Worm (Caenorhabditis elegans): ENCODE results near the gene C33A12.4.

ce11 chrIV:9464345-9464783 lies 46.0 kb downstream of the C33A12.4 start:
- no peak for TF ChIP-seq aly-2 (tag; optimal IDR thresholded peaks at IDR 0.05)
- no peak for TF ChIP-seq ces-1 (GFP tag; optimal IDR thresholded peaks at IDR 0.05)
- no peak for TF ChIP-seq fkh-10 (GFP tag; optimal IDR thresholded peaks at IDR 0.05)
- no peak for TF ChIP-seq irx-1 (tag; optimal IDR thresholded peaks at IDR 0.05)
- TF ChIP-seq fos-1 (tag; optimal IDR thresholded peaks at IDR 0.05) = no peak
- no peak for TF ChIP-seq nhr-237 (tag; optimal IDR thresholded peaks at IDR 0.05)
